Fruit fly (Drosophila melanogaster) S2 (cell line): Measurements from ENCODE around the gene Hgsnat.

Source experiments
- CG8478 ChIP-seq: fragments of >200 bp; optimal IDR thresholded peaks from 2 replicates; lab custom pipeline; 2018
- CTCF ChIP-seq, 2 experiments: fragments of >200 bp; optimal IDR thresholded peaks; 2 replicates each; lab custom pipeline; 2018

Gene Hgsnat

DNA sequence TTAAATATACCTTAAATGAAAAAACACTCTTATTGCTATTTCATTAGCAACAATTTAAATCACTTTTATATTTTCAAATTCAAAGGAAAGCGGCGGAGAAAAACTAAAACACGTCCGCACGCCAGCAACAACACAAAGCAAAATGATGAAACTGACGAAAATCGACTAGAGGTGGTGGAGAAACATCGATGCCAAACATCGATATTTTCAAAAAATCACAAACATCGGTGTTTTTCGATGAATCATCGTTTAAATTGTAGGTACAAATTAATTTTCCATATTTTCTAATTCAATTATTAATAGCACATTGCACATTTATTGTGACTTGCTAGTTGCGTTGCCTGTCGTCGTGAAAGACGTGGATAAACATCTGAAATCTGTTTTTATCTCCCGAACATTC is 12.5 kb downstream of the Hgsnat start:
- TF ChIP-seq CG8478 (lab: Kevin White, UChicago) (no peak), CTCF (optimal IDR thresholded peaks at IDR 0.05; lab: Kevin White, UChicago) (no peak)

DNA sequence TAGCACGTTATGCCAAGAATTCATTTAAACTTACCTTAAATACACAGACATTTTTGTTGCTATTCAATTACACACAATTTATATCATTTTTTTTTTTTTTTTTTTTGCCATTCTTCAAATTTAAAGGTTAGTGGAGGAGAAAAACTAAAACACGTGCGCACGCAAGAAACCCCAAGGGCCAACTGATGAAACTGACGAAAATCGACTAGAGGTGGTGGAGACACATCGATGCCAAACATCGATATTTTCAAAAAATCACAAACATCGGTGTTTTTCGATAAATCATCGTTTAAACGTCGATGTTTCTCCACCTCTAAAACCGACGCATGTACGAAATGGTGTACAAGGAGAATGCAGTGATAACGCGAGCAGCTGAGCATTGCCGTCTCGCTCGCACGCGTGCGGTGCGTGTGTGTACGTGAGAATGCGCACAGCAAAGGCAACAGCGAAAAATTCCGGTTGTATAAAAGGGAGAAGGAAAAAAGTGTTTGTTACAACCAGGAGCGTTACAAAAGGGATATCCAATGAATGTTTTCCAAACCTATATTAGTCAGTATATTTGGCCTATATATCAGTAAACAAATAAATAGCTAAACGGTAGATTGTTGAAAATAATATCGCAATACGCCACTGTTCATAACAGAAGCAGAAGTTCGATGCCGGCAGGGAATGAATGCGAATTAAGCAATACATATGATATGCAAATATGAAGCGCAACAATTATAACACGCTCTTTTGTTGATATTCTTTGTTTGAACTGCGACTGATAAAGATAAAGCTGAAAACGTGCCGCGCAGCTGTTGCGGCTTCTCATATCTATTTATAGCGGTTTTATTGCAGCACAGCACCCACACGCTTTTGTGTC is 17.7 kb downstream of the Hgsnat start:
- TF ChIP-seq CG8478 (lab: Kevin White, UChicago), result no peak
- TF ChIP-seq CTCF (optimal IDR thresholded peaks at IDR 0.05; lab: Kevin White, UChicago), result no peak

DNA sequence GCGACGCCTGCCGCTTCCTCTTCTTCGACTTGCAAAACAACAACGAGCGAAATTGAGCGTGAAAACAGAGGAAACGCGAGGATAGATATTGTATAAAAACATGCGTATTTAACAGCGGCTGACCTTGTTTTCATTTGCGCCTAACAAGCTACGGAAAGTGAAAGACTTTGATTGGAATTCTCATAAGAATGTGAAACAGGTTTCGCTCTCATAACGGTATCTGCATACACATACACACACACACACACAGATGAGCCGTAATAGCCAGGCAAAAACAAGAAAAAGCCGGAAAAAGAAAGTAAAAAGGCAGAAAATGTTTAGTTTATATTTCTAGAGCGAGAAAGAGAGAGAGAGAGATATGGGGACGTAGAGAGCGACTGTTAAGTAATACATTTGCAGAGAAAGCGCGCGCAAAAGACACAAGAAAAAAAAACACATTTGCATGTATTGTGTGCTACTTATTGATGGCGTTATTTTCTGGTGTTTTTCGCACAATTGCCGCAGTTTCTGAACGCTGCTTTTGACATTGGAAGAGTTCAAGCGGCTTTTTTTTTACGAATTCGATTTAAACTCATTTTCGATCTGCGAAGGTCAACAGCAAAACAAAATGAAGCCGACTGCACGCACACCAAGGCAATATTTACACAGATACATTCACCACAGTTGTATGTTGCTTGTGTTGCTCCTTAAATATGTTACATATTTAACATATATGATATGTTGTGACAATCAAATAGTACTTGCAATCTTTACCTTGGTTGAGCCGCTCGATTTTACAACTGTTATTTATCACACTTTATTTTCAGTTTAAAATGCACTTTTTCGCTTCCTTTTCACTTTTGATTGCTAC is 18.9 kb downstream of the Hgsnat start:
- TF ChIP-seq CTCF (optimal IDR thresholded peaks at IDR 0.05; lab: Kevin White, UChicago), result no peak
- TF ChIP-seq CG8478 (lab: Kevin White, UChicago), result no peak

DNA sequence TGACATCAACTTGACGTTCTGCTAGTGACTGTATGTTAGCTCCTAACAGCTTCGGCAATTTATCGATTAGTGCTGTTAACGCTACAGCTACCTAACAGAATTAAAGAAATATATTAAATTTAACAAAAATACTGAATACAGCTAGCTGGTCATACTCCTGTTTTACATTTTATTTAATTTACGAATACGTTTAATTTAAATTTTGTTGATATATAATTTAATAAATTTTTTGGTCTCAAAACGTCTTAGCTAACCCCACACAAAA is 19.5 kb downstream of the Hgsnat start, which contains the start of gene CG44774:
Gene CG44774, minus strand, starts transcription at position 34 of the 265 bp plus-strand sequence.
- TF ChIP-seq CG8478 (lab: Kevin White, UChicago), result no peak
- no peak for TF ChIP-seq CTCF (optimal IDR thresholded peaks at IDR 0.05; lab: Kevin White, UChicago)

DNA sequence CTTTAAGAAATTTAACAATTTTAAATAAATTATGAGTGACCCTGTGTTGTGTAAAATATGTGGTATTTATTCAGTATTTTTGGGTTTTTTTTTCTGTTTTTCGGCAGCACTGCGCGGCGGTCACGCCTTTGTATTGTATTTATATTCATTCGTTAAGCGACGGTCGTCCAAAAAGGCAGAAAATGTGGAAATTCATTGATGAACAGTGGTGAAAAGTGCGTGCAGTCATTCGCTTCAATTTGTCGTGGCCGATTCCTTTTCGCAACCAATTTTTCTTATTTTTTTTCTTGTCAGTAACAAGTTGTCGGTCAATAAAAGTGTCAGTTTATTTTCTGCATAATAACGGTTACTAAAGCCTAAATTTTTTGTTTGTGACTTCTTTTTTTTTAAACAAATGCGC is 20.5 kb downstream of the Hgsnat start, which contains the start of gene Ptp4E:
Gene Ptp4E, plus strand, starts transcription at position 143 of the 400 bp plus-strand sequence.
- TF ChIP-seq CTCF (optimal IDR thresholded peaks at IDR 0.05; lab: Kevin White, UChicago) (no peak), CG8478 (lab: Kevin White, UChicago) (no peak)

DNA sequence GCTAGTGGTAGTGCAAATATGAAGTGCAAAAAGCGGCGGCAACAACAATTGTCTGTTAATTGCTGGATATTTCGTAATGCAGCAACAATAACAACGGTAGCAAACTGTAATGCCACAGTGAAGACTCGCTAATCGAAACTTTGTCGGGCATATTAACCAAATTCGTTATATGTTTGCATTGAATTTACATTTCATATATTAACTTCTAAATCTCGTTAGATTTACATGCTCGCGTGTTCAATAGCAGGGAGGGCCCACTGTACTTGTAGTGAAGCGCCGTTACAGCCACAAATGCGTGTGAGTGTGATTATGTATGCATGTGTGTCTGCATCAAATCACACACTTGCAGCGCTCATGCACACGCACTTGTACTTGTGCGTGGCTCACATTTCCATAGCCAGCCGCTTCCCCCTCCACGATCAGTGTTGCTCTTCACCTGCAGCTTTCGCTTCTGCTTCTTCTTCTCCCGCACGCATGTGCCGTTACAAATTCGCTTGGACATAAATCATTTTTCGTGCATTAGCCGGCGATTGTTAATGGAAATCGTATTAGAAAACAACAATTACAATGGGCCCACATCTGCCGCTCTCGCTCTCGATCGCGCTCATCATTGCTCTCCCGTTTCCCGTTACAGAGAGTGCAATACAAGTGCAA is 21.4 kb downstream of the Hgsnat start:
- TF ChIP-seq CG8478 (lab: Kevin White, UChicago) (no peak), CTCF (optimal IDR thresholded peaks at IDR 0.05; lab: Kevin White, UChicago) (no peak)

DNA sequence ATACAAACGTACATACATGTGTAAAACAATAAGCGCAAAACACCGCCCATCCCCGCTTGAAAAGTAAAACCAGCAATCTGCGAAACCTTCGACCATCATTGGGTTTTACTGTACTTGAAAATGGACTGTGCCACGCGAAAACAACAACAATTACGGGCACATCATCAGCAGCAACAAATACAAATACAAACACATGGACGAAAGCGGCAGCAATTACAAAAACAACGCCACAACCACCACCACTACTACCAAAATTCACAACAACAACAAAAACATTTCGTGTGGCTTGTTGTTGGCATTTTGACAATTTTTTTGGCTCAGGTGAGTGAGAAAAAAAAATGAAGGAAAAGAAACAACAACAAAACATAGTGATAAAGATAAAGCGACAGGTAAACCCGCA is 22.0 kb downstream of the Hgsnat start:
- TF ChIP-seq CG8478 (lab: Kevin White, UChicago) (no peak), CTCF (optimal IDR thresholded peaks at IDR 0.05; lab: Kevin White, UChicago) (no peak)

DNA sequence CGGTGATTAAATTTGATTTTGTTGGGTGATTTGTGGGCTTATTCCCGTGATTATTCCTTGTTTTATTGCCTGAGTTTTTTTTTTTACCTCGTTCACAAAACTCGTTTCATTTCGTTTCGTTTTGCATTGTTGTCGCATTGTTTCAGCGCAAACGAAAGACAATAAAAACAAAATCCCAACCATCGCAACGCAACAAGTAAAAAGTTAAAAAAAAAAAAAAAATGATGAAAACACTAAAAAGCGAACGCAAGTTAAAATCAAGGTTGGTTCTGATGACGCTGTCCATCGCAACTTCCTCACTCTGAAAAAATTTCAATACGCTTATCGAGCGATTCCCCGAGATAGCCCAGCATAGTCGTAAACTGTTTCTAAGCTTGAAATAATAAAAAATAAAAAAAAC is 23.0 kb downstream of the Hgsnat start:
- TF ChIP-seq CG8478 (lab: Kevin White, UChicago) (no peak), CTCF (optimal IDR thresholded peaks at IDR 0.05; lab: Kevin White, UChicago) (no peak)

DNA sequence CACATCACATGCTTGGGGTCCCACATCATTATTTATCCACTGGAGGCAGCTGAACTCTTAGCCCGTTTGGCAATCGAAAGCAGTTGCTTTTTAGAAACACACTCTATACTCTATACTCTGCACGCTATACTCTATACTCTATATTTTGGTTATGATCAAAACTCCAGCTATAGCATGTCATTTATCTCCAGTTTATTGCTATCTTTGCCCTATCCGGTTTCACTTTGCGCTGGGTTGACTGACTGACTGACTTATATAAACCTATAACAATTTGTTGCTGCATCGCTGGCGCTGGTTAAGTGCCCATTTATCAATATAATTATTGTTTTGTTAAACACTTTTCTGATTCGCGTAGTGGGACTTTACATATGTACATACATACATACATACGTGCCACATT is 25.0 kb downstream of the Hgsnat start:
- TF ChIP-seq CTCF (optimal IDR thresholded peaks at IDR 0.05; lab: Kevin White, UChicago) (no peak), CG8478 (lab: Kevin White, UChicago) (no peak)

DNA sequence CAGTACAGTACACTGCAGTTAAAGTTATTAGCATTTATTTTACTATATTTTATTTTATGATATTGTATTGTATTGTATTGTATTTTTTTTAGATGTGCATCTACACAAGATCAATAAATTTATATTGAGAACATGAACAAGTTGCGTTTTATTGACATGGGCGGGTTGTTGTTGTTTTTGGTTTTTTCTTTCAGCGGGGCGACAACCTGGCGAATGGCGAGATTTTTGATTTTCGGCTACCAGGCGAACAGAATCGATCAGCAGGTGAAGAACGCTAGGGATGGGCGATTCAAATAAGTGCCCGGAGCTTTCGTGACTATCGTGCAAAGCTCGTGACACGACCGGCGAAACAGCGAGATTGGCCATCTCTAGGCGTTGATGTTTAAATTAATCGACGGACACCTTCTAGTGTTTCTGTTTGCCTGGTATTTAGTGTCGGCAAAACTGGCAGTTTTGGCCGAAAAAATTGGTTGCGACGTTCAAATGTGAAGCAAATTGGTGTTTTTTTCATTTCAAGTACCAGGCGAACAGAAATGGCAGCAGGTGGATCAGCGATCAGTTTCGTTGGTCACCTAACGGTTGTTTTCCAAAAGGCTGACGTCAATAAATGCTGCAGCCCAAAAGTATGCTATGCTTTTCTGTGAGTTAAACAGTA is 37.4 kb downstream of the Hgsnat start:
- TF ChIP-seq CTCF (optimal IDR thresholded peaks at IDR 0.05; lab: Kevin White, UChicago), result peak; percentile 7 to 15
- TF ChIP-seq CG8478 (lab: Kevin White, UChicago), result no peak

DNA sequence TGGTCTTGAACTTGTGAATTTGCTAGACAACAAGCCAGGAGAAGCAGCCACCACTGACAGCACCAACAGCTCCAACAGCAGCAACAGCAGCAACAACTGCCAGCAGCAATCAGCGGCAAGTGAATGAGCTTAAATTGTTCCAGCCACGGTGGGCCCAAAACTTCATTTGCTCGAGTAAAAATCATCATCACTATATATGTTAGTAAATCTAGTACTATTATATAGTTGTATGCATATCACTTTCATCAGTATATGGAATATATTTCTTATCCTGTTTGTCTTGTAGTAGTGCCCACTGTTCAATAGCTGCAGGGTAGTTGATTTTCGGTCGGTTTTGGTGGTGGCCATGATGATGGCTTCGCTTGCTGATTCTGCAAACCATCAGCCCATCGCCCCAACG is 40.3 kb downstream of the Hgsnat start:
- TF ChIP-seq CTCF (optimal IDR thresholded peaks at IDR 0.05; lab: Kevin White, UChicago), result no peak
- no peak for TF ChIP-seq CG8478 (lab: Kevin White, UChicago)

DNA sequence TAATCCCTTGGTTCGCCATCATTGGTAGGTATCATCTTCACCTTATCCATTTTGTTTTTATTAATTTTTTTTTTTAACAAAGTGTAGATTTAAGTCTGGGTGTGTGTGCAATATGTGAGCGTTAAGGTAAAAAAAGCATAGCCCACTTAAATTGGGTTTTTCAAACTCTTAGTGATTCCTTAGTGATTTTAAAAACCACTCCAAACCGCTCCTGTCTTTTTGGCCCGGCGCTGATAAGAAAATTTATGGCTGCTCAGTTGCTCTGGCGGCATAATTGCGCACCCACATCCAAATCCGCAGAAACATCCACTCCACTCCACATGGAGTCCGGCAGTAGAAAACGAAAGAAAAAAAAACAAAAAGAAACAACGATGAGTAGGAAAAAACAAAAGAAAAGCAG is 42.5 kb downstream of the Hgsnat start, which contains the start of gene CG15468:
Gene CG15468, minus strand, starts transcription at position 101 of the 400 bp plus-strand sequence.
- TF ChIP-seq CG8478 (lab: Kevin White, UChicago), result no peak
- no peak for TF ChIP-seq CTCF (optimal IDR thresholded peaks at IDR 0.05; lab: Kevin White, UChicago)

DNA sequence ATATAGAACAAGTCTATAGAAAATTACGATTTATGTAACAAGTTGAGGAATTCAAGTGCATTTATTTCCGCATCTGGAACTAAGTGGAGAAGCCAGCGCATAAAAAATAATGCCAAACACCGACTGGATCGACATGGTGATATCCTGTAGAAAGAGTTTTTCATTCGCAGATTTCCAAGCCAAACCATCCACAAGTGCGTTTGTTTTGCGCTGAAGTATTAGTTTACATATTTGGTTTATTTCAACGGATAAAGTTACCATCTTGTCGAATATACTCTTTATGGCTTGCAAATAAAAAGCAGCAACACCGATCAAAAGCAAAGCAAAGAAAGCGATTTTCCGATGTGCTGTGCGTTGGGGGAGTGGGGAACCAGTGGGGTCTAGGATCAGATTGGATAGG is 44.4 kb downstream of the Hgsnat start:
- TF ChIP-seq CTCF (optimal IDR thresholded peaks at IDR 0.05; lab: Kevin White, UChicago) (no peak), CG8478 (lab: Kevin White, UChicago) (no peak)

DNA sequence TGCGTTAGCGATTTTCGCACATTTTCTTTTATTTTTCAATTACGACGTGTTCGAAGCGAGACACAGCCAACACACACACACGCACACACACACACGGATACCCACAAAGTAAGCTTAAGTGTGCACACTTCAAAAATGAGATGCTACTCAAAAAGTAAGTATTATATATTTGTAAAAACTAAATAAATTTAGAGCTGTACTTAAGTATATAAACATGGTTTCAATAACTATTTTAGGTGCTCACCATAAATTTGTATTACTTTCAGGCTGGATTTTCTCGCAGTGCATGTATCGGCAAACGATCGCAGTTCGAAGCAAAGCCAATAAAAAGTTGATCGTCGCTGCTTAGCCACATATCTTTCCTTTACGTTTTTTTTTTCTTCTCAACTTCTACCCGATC is 47.1 kb downstream of the Hgsnat start:
- TF ChIP-seq CTCF (optimal IDR thresholded peaks at IDR 0.05; lab: Kevin White, UChicago) (no peak), CG8478 (lab: Kevin White, UChicago) (no peak)
